Fruit fly (Drosophila melanogaster): ENCODE data around the gene CG34164.

- TF ChIP-seq CG34406 (GFP tag; optimal IDR thresholded peaks at IDR 0.05) (no peak), Hr39 (GFP tag; optimal IDR thresholded peaks at IDR 0.05) (no peak), dsx (GFP tag; optimal IDR thresholded peaks at IDR 0.05; ENCODE audit: poor library complexity, severe bottlenecking) (no peak), ss (GFP tag; optimal IDR thresholded peaks at IDR 0.05) (no peak), Gug (GFP tag; IDR thresholded peaks at IDR 0.05) (no peak), spab (GFP tag; optimal IDR thresholded peaks at IDR 0.05) (no peak), CG6163 (GFP tag; IDR thresholded peaks at IDR 0.05) (no peak), Eip93F (GFP tag; optimal IDR thresholded peaks at IDR 0.05) (no peak), Sox102F (GFP tag; optimal IDR thresholded peaks at IDR 0.05) (no peak)
Measured at dm6 chr2L:12048723-12049122, 7.4 kb upstream of the CG34164 start, which contains the start of gene Plzf.

Data from whole organism, prepupa.